Fruit fly (Drosophila melanogaster) whole organism, embryonic: ENCODE results near the gene CG11085.
A peak's percentile ranks its signal among the peaks of the same experiment; 100 is the strongest.

Experiments used
- CTCF ChIP-seq: fragments of 200-800 bp; sonication (Bioruptor generic); optimal IDR thresholded peaks from 2 replicates; lab custom pipeline; 2017; ENCODE audit warnings: missing biosample characterization, mild to moderate bottlenecking, missing genetic modification characterization, moderate library complexity
- HHEX ChIP-seq: fragments of 200-800 bp; sonication (Bioruptor generic); optimal IDR thresholded peaks from 3 replicates; lab custom pipeline; 2017; ENCODE audit warnings: missing biosample characterization, mild to moderate bottlenecking, missing genetic modification characterization, missing genetic modification reagents
- so ChIP-seq: fragments of 200-800 bp; sonication (Bioruptor generic); IDR thresholded peaks from 3 replicates; pipeline ENCODE4 v1.3.6; 2022; ENCODE audit warnings: missing biosample characterization, missing genetic modification characterization

- TF ChIP-seq so (GFP tag; lab: Robert Waterston, UW) = 0 out of 3 replicates have a peak, but pooled peaks have one; percentile 16
- no peak for TF ChIP-seq CTCF (GFP tag; lab: Kevin White, UChicago)
- no peak for TF ChIP-seq HHEX (GFP tag; lab: Kevin White, UChicago)
Measured at dm6 chrX:12581894-12582293, 34.2 kb upstream of the CG11085 start.
